Worm (Caenorhabditis elegans): ENCODE measurements around the gene frpr-1.

DNA sequence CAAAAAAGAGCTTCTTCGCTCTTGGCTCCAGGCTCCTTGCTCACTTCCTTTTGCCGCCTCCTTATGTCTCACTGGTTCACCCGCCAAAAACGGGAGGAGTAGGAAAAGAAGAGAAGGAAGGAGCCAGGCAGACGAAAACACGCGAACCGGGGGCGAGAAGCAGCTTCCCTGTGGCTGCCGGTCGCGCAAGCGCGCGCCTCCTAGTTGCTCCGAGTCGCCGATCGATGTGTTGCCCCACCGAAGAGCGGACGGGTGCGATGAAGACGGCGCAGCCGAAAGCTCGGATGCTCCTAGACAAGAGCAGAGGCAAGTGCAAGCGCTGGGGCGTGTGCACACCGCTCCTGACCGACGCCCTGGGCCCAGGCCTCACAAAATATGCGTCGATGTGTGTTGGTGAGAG, 34.1 kb upstream of the frpr-1 start:
- TF ChIP-seq F37B4.10 (GFP tag; IDR thresholded peaks at IDR 0.05): 0 out of 2 replicates have a peak, but pooled peaks have one; percentile 87
- no peak for TF ChIP-seq F55B11.4 (tag; optimal IDR thresholded peaks at IDR 0.05; ENCODE audit: borderline replicate concordance, insufficient read depth)
- TF ChIP-seq hsf-1 (GFP tag; IDR thresholded peaks at IDR 0.05): no peak
